Worm (Caenorhabditis elegans) whole organism, L3 larva: ENCODE results near the gene Y69A2AR.16.

Source experiments
- elt-2 ChIP-seq: sonication (generic microtip); optimal IDR thresholded peaks from 2 replicates; lab custom pipeline; 2016; ENCODE audit warnings: missing genetic modification reagents, mild to moderate bottlenecking, missing genetic modification characterization, missing compliant biosample characterization
- elt-3 ChIP-seq, 3 experiments: fragments of 150-350 bp in 1 of 3; sonication (generic microtip) in 2 of 3; optimal IDR thresholded peaks; 2 replicates in 2 of 3; 4 replicates in 1 of 3; lab custom pipeline; 2014 to 2017; ENCODE audit warnings: missing biosample characterization in 3 of 3, missing genetic modification characterization in 3 of 3
- lin-15B ChIP-seq: fragments of 150-350 bp; optimal IDR thresholded peaks from 2 replicates; lab custom pipeline; 2014; ENCODE audit warnings: missing biosample characterization, missing genetic modification characterization
- lin-39 ChIP-seq: fragments of 150-350 bp; optimal IDR thresholded peaks from 2 replicates; lab custom pipeline; 2018; ENCODE audit warnings: missing biosample characterization, missing genetic modification reagents, missing genetic modification characterization
- nhr-12 ChIP-seq: fragments of 150-350 bp; optimal IDR thresholded peaks from 2 replicates; lab custom pipeline; 2014; ENCODE audit warnings: missing biosample characterization, missing genetic modification characterization
- nhr-237 ChIP-seq: fragments of 150-350 bp; optimal IDR thresholded peaks from 2 replicates; lab custom pipeline; 2014; ENCODE audit warnings: missing biosample characterization, missing genetic modification characterization
- unc-39 ChIP-seq: sonication (generic microtip); optimal IDR thresholded peaks from 4 replicates; lab custom pipeline; 2017; ENCODE audit warnings: missing biosample characterization, missing genetic modification characterization

DNA sequence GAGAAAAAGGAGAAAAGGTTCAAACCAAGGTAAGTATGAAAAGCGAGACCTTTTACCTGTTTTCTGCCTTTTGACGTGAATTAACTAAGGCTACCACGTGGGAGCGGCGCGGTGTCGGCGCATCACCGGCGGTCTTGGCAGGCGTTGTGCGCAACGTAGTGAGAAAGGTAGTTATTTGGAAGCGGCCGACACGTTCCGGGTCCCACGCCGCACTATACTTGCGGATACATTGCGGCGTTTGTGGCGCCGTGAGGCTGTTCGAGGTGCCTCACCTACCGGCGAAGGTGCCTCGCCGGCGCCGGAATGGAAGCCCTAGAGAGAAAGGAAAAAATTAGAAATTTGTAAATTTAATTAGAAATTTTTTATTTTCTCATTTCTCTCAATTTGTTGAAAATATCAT, 55.3 kb downstream of the Y69A2AR.16 start:
- TF ChIP-seq lin-39 (tag; lab: Kevin White, UChicago) = no peak
- TF ChIP-seq unc-39 = no peak
- no peak for TF ChIP-seq elt-3 (tag; optimal IDR thresholded peaks at IDR 0.05; lab: Kevin White, UChicago)
- no peak for TF ChIP-seq nhr-237
- no peak for TF ChIP-seq nhr-12 (tag; lab: Kevin White, UChicago)
- no peak for TF ChIP-seq lin-15B
- no peak for TF ChIP-seq elt-2 (tag; lab: Kevin White, UChicago)
